Worm (Caenorhabditis elegans): ENCODE measurements around the gene pqm-1.
A peak's percentile ranks its signal among the peaks of the same experiment; 100 is the strongest.

- TF ChIP-seq ama-1 (optimal IDR thresholded peaks at IDR 0.05) (no peak), tbx-11 (GFP tag; IDR thresholded peaks at IDR 0.05) (0 out of 2 replicates have a peak, but pooled peaks have one; percentile 44), sea-1 (GFP tag; conservative IDR thresholded peaks at IDR 0.05) (peak; percentile 73; the same call in 1 of the 2 replicates), F13C5.2 (tag; optimal IDR thresholded peaks at IDR 0.05) (no peak), tbx-37 (GFP tag; conservative IDR thresholded peaks at IDR 0.05) (peak; percentile 63), pes-1 (GFP tag; IDR thresholded peaks at IDR 0.05) (peak; percentile 78), ets-7 (tag; optimal IDR thresholded peaks at IDR 0.05) (no peak), scrt-1 (GFP tag; IDR thresholded peaks at IDR 0.05) (peak; percentile 70), ceh-36 (tag; optimal IDR thresholded peaks at IDR 0.05) (peak; percentile 73), hmg-4 (GFP tag; optimal IDR thresholded peaks at IDR 0.05) (no peak), aly-1 (tag; optimal IDR thresholded peaks at IDR 0.05) (no peak), flt-1 (GFP tag; IDR thresholded peaks at IDR 0.05) (peak; percentile 62; the same call in 1 of the 2 replicates)
Observed at ce11 chrII:11157660-11158059, 5.3 kb upstream of the pqm-1 start.

Data from whole organism, early embryonic.